Worm (Caenorhabditis elegans) whole organism, early embryonic: ENCODE results near the gene K02E7.1.
"Not testable (repeated sequence)": the region's sequence is repeated elsewhere in the genome, so short reads cannot be mapped to it uniquely, and the experiment has no call there.

Experiments
- B0310.2 ChIP-seq: sonication (generic microtip); optimal IDR thresholded peaks from 2 replicates; lab custom pipeline; 2016; ENCODE audit warnings: mild to moderate bottlenecking, missing genetic modification characterization, missing compliant biosample characterization
- F13C5.2 ChIP-seq: sonication (generic microtip); optimal IDR thresholded peaks from 2 replicates; lab custom pipeline; 2017; ENCODE audit warnings: mild to moderate bottlenecking, missing genetic modification characterization, inconsistent platforms, missing compliant biosample characterization
- aly-1 ChIP-seq: sonication (generic microtip); optimal IDR thresholded peaks from 2 replicates; lab custom pipeline; 2016; ENCODE audit warnings: missing genetic modification characterization, missing compliant biosample characterization
- ama-1 ChIP-seq: fragments of 150-350 bp; optimal IDR thresholded peaks from 2 replicates; lab custom pipeline; 2014
- ceh-13 ChIP-seq: fragments of 200-800 bp; sonication (Bioruptor generic); optimal IDR thresholded peaks from 2 replicates; lab custom pipeline; 2018; ENCODE audit warnings: mild to moderate bottlenecking, missing genetic modification characterization, missing compliant biosample characterization
- ceh-36 ChIP-seq: sonication (generic microtip); optimal IDR thresholded peaks from 2 replicates; lab custom pipeline; 2016; ENCODE audit warnings: missing genetic modification characterization, inconsistent platforms, missing compliant biosample characterization
- ets-7 ChIP-seq: sonication (generic microtip); optimal IDR thresholded peaks from 2 replicates; lab custom pipeline; 2016; ENCODE audit warnings: missing genotype, missing genetic modification characterization, missing compliant biosample characterization
- flt-1 ChIP-seq: fragments of 200-800 bp; sonication (Bioruptor generic); IDR thresholded peaks from 2 replicates; pipeline ENCODE4 v1.3.6; 2022; ENCODE audit warnings: missing genetic modification characterization, missing compliant biosample characterization
- hmbx-1 ChIP-seq: sonication (generic microtip); optimal IDR thresholded peaks from 2 replicates; lab custom pipeline; 2016; ENCODE audit warnings: mild to moderate bottlenecking, missing genetic modification characterization, missing compliant biosample characterization
- hmg-4 ChIP-seq: fragments of 200-800 bp; sonication (Bioruptor generic); optimal IDR thresholded peaks from 2 replicates; lab custom pipeline; 2018; ENCODE audit warnings: mild to moderate bottlenecking, missing genetic modification characterization, missing compliant biosample characterization
- hnd-1 ChIP-seq: sonication (generic microtip); optimal IDR thresholded peaks from 2 replicates; lab custom pipeline; 2016; ENCODE audit warnings: missing genetic modification characterization, missing compliant biosample characterization
- pes-1 ChIP-seq: fragments of 200-800 bp; sonication (Bioruptor generic); IDR thresholded peaks from 2 replicates; pipeline ENCODE4 v1.3.6; 2022; ENCODE audit warnings: missing genetic modification reagents, missing genetic modification characterization, missing compliant biosample characterization
- scrt-1 ChIP-seq: fragments of 200-800 bp; sonication (Bioruptor generic); IDR thresholded peaks from 2 replicates; pipeline ENCODE4 v1.3.6; 2022; ENCODE audit warnings: missing genetic modification characterization, missing compliant biosample characterization
- sea-1 ChIP-seq: fragments of 200-800 bp; sonication (Bioruptor generic); conservative IDR thresholded peaks from 2 replicates; pipeline ENCODE4 v1.3.6; 2022; ENCODE audit warnings: missing genetic modification characterization, missing compliant biosample characterization
- tbx-11 ChIP-seq: fragments of 200-800 bp; sonication (Bioruptor generic); IDR thresholded peaks from 2 replicates; pipeline ENCODE4 v1.3.6; 2022; ENCODE audit warnings: missing genetic modification characterization, missing compliant biosample characterization
- tbx-37 ChIP-seq: fragments of 200-800 bp; sonication (Bioruptor generic); conservative IDR thresholded peaks from 2 replicates; pipeline ENCODE4 v1.3.6; 2022; ENCODE audit warnings: missing genetic modification reagents, missing genetic modification characterization, missing compliant biosample characterization
- tra-4 ChIP-seq: sonication (generic microtip); optimal IDR thresholded peaks from 2 replicates; lab custom pipeline; 2017; ENCODE audit warnings: missing genetic modification characterization, missing compliant biosample characterization

K02E7.1 gene

ce11 chrII:1056844-1057243 lies 26.1 kb upstream of the K02E7.1 start:
- TF ChIP-seq flt-1 (GFP tag; lab: Robert Waterston, UW) (no peak), sea-1 (GFP tag; lab: Robert Waterston, UW) (no peak), ceh-36 (tag; lab: Kevin White, UChicago) (no peak), tra-4 (tag; lab: Kevin White, UChicago) (no peak)

ce11 chrII:1060702-1061101 lies 22.3 kb upstream of the K02E7.1 start, which contains the start of gene btb-10:
Gene btb-10 (minus strand): TSS chrII:1060802.
- TF ChIP-seq pes-1 (GFP tag; lab: Robert Waterston, UW); flt-1 (GFP tag; lab: Robert Waterston, UW); B0310.2: not testable (repeated sequence)

ce11 chrII:1063926-1064325 lies 19.0 kb upstream of the K02E7.1 start:
- TF ChIP-seq tbx-37 (GFP tag; lab: Robert Waterston, UW) (no peak), hmg-4 (GFP tag; lab: Kevin White, UChicago) (no peak), ama-1 (lab: Kevin White, UChicago) (no peak), pes-1 (GFP tag; lab: Robert Waterston, UW) (no peak), ets-7 (no peak), ceh-13 (GFP tag; lab: Kevin White, UChicago) (no peak), sea-1 (GFP tag; lab: Robert Waterston, UW) (no peak), hmbx-1 (tag; lab: Kevin White, UChicago) (no peak), tra-4 (tag; lab: Kevin White, UChicago) (no peak), F13C5.2 (tag; lab: Kevin White, UChicago) (no peak), ceh-36 (tag; lab: Kevin White, UChicago) (no peak), aly-1 (tag; lab: Kevin White, UChicago) (no peak), B0310.2 (no peak), flt-1 (GFP tag; lab: Robert Waterston, UW) (no peak), tbx-11 (GFP tag; lab: Robert Waterston, UW) (no peak), hnd-1 (tag; lab: Kevin White, UChicago) (no peak), scrt-1 (no peak)

- TF ChIP-seq sea-1 (GFP tag; lab: Robert Waterston, UW) = no peak
These were observed 16.1 kb upstream of the K02E7.1 start, which contains the start of gene K02E7.10 for ce11 chrII:1066907-1067306. Gene K02E7.10 (minus strand): TSS chrII:1067007.

ce11 chrII:1070875-1071274 lies 12.1 kb upstream of the K02E7.1 start, which contains the start of gene K02E7.12:
Gene K02E7.12 (plus strand): TSS chrII:1071175.
- TF ChIP-seq hmg-4 (GFP tag; lab: Kevin White, UChicago) (no peak), ama-1 (lab: Kevin White, UChicago) (no peak), F13C5.2 (tag; lab: Kevin White, UChicago) (no peak), flt-1 (GFP tag; lab: Robert Waterston, UW) (no peak), sea-1 (GFP tag; lab: Robert Waterston, UW) (no peak), pes-1 (GFP tag; lab: Robert Waterston, UW) (no peak)

ce11 chrII:1071432-1071831 lies 11.5 kb upstream of the K02E7.1 start:
- TF ChIP-seq ceh-13 (GFP tag; lab: Kevin White, UChicago) = no peak
- no peak for TF ChIP-seq aly-1 (tag; lab: Kevin White, UChicago)
- no peak for TF ChIP-seq ceh-36 (tag; lab: Kevin White, UChicago)
- no peak for TF ChIP-seq scrt-1
- TF ChIP-seq hnd-1 (tag; lab: Kevin White, UChicago) = no peak
- no peak for TF ChIP-seq F13C5.2 (tag; lab: Kevin White, UChicago)
- no peak for TF ChIP-seq tbx-37 (GFP tag; lab: Robert Waterston, UW)
- no peak for TF ChIP-seq tra-4 (tag; lab: Kevin White, UChicago)
- no peak for TF ChIP-seq B0310.2
- TF ChIP-seq sea-1 (GFP tag; lab: Robert Waterston, UW) = no peak
- no peak for TF ChIP-seq ama-1 (lab: Kevin White, UChicago)

ce11 chrII:1072106-1072505 lies 10.9 kb upstream of the K02E7.1 start, which contains the start of gene K02E7.4:
Gene K02E7.4 (plus strand): TSS chrII:1072406.
- no peak for TF ChIP-seq ama-1 (lab: Kevin White, UChicago)
- TF ChIP-seq hnd-1 (tag; lab: Kevin White, UChicago) = no peak
- no peak for TF ChIP-seq aly-1 (tag; lab: Kevin White, UChicago)
- TF ChIP-seq hmbx-1 (tag; lab: Kevin White, UChicago) = no peak
- no peak for TF ChIP-seq ceh-36 (tag; lab: Kevin White, UChicago)
- TF ChIP-seq B0310.2 = no peak
- TF ChIP-seq flt-1 (GFP tag; lab: Robert Waterston, UW) = no peak
- TF ChIP-seq tbx-11 (GFP tag; lab: Robert Waterston, UW) = no peak

ce11 chrII:1075424-1075823 lies 7.5 kb upstream of the K02E7.1 start, which contains the start of gene K02E7.11:
Gene K02E7.11 (minus strand): TSS chrII:1075524.
- TF ChIP-seq scrt-1 = no peak
- TF ChIP-seq aly-1 (tag; lab: Kevin White, UChicago) = no peak
- TF ChIP-seq tbx-11 (GFP tag; lab: Robert Waterston, UW) = no peak
- TF ChIP-seq tra-4 (tag; lab: Kevin White, UChicago) = no peak
- no peak for TF ChIP-seq hmg-4 (GFP tag; lab: Kevin White, UChicago)
- TF ChIP-seq pes-1 (GFP tag; lab: Robert Waterston, UW) = no peak
